Worm (Caenorhabditis elegans): ENCODE measurements around the gene C52B9.8.
"Not testable (repeated sequence)": the region's sequence is repeated elsewhere in the genome, so short reads cannot be mapped to it uniquely, and the experiment has no call there.

C52B9.8 gene

ce11 chrX:4335950-4336349 lies 24.4 kb upstream of the C52B9.8 start, which contains the start of gene cst-2:
Gene cst-2 (minus strand): TSS chrX:4336050.
- TF ChIP-seq aly-1 (tag; optimal IDR thresholded peaks at IDR 0.05); tbx-11 (GFP tag; IDR thresholded peaks at IDR 0.05); scrt-1 (GFP tag; IDR thresholded peaks at IDR 0.05): not testable (repeated sequence)

ce11 chrX:4332305-4332704 lies 20.7 kb upstream of the C52B9.8 start, which contains the start of gene C24A8.6:
Gene C24A8.6 (minus strand): TSS chrX:4332405.
- TF ChIP-seq hnd-1, B0310.2, ceh-36 (tag; optimal IDR thresholded peaks at IDR 0.05): not testable (repeated sequence)

ce11 chrX:4328816-4329215 lies 17.2 kb upstream of the C52B9.8 start, which contains the start of gene C24A8.5:
Gene C24A8.5 (minus strand): TSS chrX:4328916.
- TF ChIP-seq hmbx-1 (tag; optimal IDR thresholded peaks at IDR 0.05) (no peak), flt-1 (GFP tag; IDR thresholded peaks at IDR 0.05) (no peak), hnd-1 (tag; optimal IDR thresholded peaks at IDR 0.05) (no peak), ets-7 (tag; optimal IDR thresholded peaks at IDR 0.05) (no peak)

- no peak for TF ChIP-seq tra-4 (tag; optimal IDR thresholded peaks at IDR 0.05)
Measured at ce11 chrX:4322847-4323455, 11.4 kb upstream of the C52B9.8 start.

- TF ChIP-seq flt-1 (GFP tag; IDR thresholded peaks at IDR 0.05) (no peak), aly-1 (tag; optimal IDR thresholded peaks at IDR 0.05) (no peak)
Measured at ce11 chrX:4320563-4320962, 9.0 kb upstream of the C52B9.8 start, which contains the start of gene dop-6. Gene dop-6 (plus strand): TSS chrX:4320863.

- no peak for TF ChIP-seq hnd-1 (tag; optimal IDR thresholded peaks at IDR 0.05)
- TF ChIP-seq ceh-13 (GFP tag; optimal IDR thresholded peaks at IDR 0.05): no peak
- TF ChIP-seq hmbx-1 (tag; optimal IDR thresholded peaks at IDR 0.05): no peak
- no peak for TF ChIP-seq scrt-1 (GFP tag; IDR thresholded peaks at IDR 0.05)
- TF ChIP-seq flt-1 (GFP tag; IDR thresholded peaks at IDR 0.05): no peak
- TF ChIP-seq tbx-11 (GFP tag; IDR thresholded peaks at IDR 0.05): no peak
- TF ChIP-seq sea-1 (GFP tag; conservative IDR thresholded peaks at IDR 0.05): no peak
- no peak for TF ChIP-seq ceh-36 (tag; optimal IDR thresholded peaks at IDR 0.05)
- TF ChIP-seq ets-7 (tag; optimal IDR thresholded peaks at IDR 0.05): no peak
- TF ChIP-seq ama-1 (optimal IDR thresholded peaks at IDR 0.05): no peak
- TF ChIP-seq tra-4 (tag; optimal IDR thresholded peaks at IDR 0.05): no peak
Measured at ce11 chrX:4317095-4317494, 5.5 kb upstream of the C52B9.8 start.

ce11 chrX:4314939-4315338 lies 3.4 kb upstream of the C52B9.8 start:
- TF ChIP-seq ama-1 (optimal IDR thresholded peaks at IDR 0.05) (no peak), tbx-11 (GFP tag; IDR thresholded peaks at IDR 0.05) (no peak), ets-7 (tag; optimal IDR thresholded peaks at IDR 0.05) (no peak), ceh-36 (tag; optimal IDR thresholded peaks at IDR 0.05) (no peak), F13C5.2 (tag; optimal IDR thresholded peaks at IDR 0.05) (no peak), pes-1 (GFP tag; IDR thresholded peaks at IDR 0.05) (no peak), flt-1 (GFP tag; IDR thresholded peaks at IDR 0.05) (no peak), hmg-4 (GFP tag; optimal IDR thresholded peaks at IDR 0.05) (no peak), ceh-13 (GFP tag; optimal IDR thresholded peaks at IDR 0.05) (no peak), tbx-37 (GFP tag; conservative IDR thresholded peaks at IDR 0.05) (no peak), hnd-1 (tag; optimal IDR thresholded peaks at IDR 0.05) (no peak), hmbx-1 (tag; optimal IDR thresholded peaks at IDR 0.05) (no peak), aly-1 (tag; optimal IDR thresholded peaks at IDR 0.05) (no peak), tra-4 (tag; optimal IDR thresholded peaks at IDR 0.05) (no peak), scrt-1 (GFP tag; IDR thresholded peaks at IDR 0.05) (no peak), sea-1 (GFP tag; conservative IDR thresholded peaks at IDR 0.05) (no peak), B0310.2 (tag; optimal IDR thresholded peaks at IDR 0.05) (no peak)

ce11 chrX:4307559-4308005 lies 4.0 kb downstream of the C52B9.8 start:
- TF ChIP-seq scrt-1 (GFP tag; IDR thresholded peaks at IDR 0.05): no peak
- no peak for TF ChIP-seq ets-7 (tag; optimal IDR thresholded peaks at IDR 0.05)
- no peak for TF ChIP-seq pes-1 (GFP tag; IDR thresholded peaks at IDR 0.05)
- TF ChIP-seq tra-4 (tag; optimal IDR thresholded peaks at IDR 0.05): no peak
- TF ChIP-seq ceh-36 (tag; optimal IDR thresholded peaks at IDR 0.05): peak; percentile 12
- peak; percentile 36; the same call in 1 of the 2 replicates for TF ChIP-seq tbx-37 (GFP tag; conservative IDR thresholded peaks at IDR 0.05)
- no peak for TF ChIP-seq ceh-13 (GFP tag; optimal IDR thresholded peaks at IDR 0.05)

- TF ChIP-seq flt-1 (GFP tag; IDR thresholded peaks at IDR 0.05): no peak
- TF ChIP-seq ets-7 (tag; optimal IDR thresholded peaks at IDR 0.05): no peak
Measured at ce11 chrX:4306861-4307260, 4.7 kb downstream of the C52B9.8 start, which contains the start of gene pqn-15. Gene pqn-15 (minus strand): TSS chrX:4306961.

All from whole organism, early embryonic.